Worm (Caenorhabditis elegans) whole organism, L1 larva: Measurements from ENCODE around the gene hlh-28.
"Not testable (repeated sequence)": the region's sequence is repeated elsewhere in the genome, so short reads cannot be mapped to it uniquely, and the experiment has no call there.

Experiments
- C34B4.2 ChIP-seq: sonication (generic microtip); optimal IDR thresholded peaks from 2 replicates; lab custom pipeline; 2017; ENCODE audit warnings: mild to moderate bottlenecking, missing genetic modification characterization, missing compliant biosample characterization
- fos-1 ChIP-seq: fragments of 150-350 bp; optimal IDR thresholded peaks from 2 replicates; lab custom pipeline; 2014; ENCODE audit warnings: missing biosample characterization, missing genetic modification characterization
- mdl-1 ChIP-seq, 2 experiments: fragments of 150-350 bp; optimal IDR thresholded peaks; 2 replicates each; lab custom pipeline; 2014 to 2017; ENCODE audit warnings: missing biosample characterization in 2 of 2, missing genetic modification characterization in 2 of 2, inconsistent platforms in 1 of 2
- nhr-76 ChIP-seq: sonication (generic microtip); optimal IDR thresholded peaks from 2 replicates; lab custom pipeline; 2017; ENCODE audit warnings: missing biosample characterization, missing genetic modification characterization

DNA sequence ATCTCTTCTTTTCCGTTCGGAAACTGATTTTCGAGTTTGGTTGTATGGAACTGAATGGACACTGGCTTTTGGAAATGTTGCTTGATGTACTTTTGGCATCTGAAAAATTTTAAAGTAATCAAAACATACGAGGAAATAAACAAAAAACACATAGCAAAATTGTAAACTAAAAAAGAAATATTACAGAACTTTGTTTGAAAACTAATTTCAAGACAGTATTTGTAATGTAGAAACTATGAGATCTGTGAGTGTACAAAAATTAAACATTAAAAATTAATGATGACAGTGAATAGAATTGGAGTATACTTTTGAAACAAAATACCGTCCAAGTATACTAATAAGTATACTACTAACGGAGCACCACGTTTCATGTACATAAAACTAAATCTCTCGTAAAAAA lies 2.3 kb upstream of the hlh-28 start, which contains the start of gene hlh-29:
- TF ChIP-seq fos-1; mdl-1 (tag; optimal IDR thresholded peaks at IDR 0.05; lab: Kevin White, UChicago); nhr-76; C34B4.2: not testable (repeated sequence)
